Worm (Caenorhabditis elegans) whole organism, young adult: ENCODE results near the gene C16D9.6.

Experiments used
- F57A8.1 ChIP-seq: fragments of 200-800 bp; sonication (Bioruptor generic); optimal IDR thresholded peaks from 2 replicates; lab custom pipeline; 2018; ENCODE audit warnings: mild to moderate bottlenecking, missing genetic modification characterization, moderate library complexity, missing compliant biosample characterization
- ama-1 ChIP-seq, 3 experiments: fragments of 150-350 bp in 1 of 3; sonication (generic microtip) in 2 of 3; optimal IDR thresholded peaks; 2 replicates each; lab custom pipeline; 2014 to 2018; ENCODE audit warnings: missing biosample characterization in 2 of 3, missing genetic modification characterization in 2 of 3, missing genetic modification reagents in 2 of 3
- egl-18 ChIP-seq: fragments of 200-800 bp; sonication (Bioruptor generic); IDR thresholded peaks from 2 replicates; pipeline ENCODE4 v1.3.6; 2022; ENCODE audit warnings: missing genetic modification reagents, missing genetic modification characterization, missing compliant biosample characterization
- egl-44 ChIP-seq: fragments of 200-800 bp; sonication (Bioruptor generic); IDR thresholded peaks from 2 replicates; pipeline ENCODE4 v1.3.6; 2022; ENCODE audit warnings: missing genetic modification reagents, missing genetic modification characterization, missing compliant biosample characterization
- hmg-1.2 ChIP-seq: fragments of 200-800 bp; sonication (Bioruptor generic); IDR thresholded peaks from 2 replicates; pipeline ENCODE4 v1.3.6; 2022; ENCODE audit warnings: missing genetic modification reagents, missing genetic modification characterization, missing compliant biosample characterization
- pbrm-1 ChIP-seq: fragments of 200-800 bp; sonication (Bioruptor generic); IDR thresholded peaks from 2 replicates; pipeline ENCODE4 v1.3.6; 2022; ENCODE audit warnings: missing genetic modification reagents, missing genetic modification characterization, missing compliant biosample characterization
- sea-2 ChIP-seq: fragments of 200-800 bp; sonication (Bioruptor generic); IDR thresholded peaks from 2 replicates; pipeline ENCODE4 v1.3.6; 2022; ENCODE audit warnings: missing genetic modification characterization, missing compliant biosample characterization
- ztf-22 ChIP-seq: fragments of 200-800 bp; sonication (Bioruptor generic); optimal IDR thresholded peaks from 2 replicates; lab custom pipeline; 2018; ENCODE audit warnings: mild to moderate bottlenecking, missing genetic modification characterization, moderate library complexity, missing compliant biosample characterization
- ztf-3 ChIP-seq: fragments of 200-800 bp; sonication (Bioruptor generic); optimal IDR thresholded peaks from 2 replicates; lab custom pipeline; 2018; ENCODE audit warnings: mild to moderate bottlenecking, missing genetic modification characterization, missing compliant biosample characterization

DNA sequence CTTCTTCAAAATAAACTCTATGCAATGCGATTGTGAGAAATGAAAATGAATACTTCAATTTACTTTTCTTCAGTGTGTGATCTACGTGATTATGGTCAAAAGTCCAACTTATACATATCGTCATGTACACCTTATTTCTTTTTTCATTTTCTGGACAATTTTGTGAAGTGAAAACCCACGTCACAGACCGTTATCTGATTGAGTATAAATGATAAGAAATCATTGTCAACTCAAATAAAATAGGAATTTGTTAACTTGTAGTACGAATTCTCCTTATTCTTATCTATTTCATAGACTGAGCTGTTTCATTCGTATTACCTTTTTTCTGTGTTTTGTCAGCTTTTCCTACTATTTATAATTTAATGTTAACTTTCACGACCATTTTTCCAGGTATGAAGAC is 21.9 kb upstream of the C16D9.6 start, which contains the start of gene asp-5:
- TF ChIP-seq pbrm-1 (GFP tag; lab: Robert Waterston, UW) (no peak), egl-18 (GFP tag; lab: Robert Waterston, UW) (no peak), ztf-3 (GFP tag; lab: Kevin White, UChicago) (no peak), egl-44 (GFP tag; lab: Robert Waterston, UW) (no peak), ama-1 (optimal IDR thresholded peaks at IDR 0.05; lab: Kevin White, UChicago) (no peak), ama-1 (GFP tag; optimal IDR thresholded peaks at IDR 0.05; lab: Kevin White, UChicago) (no peak), F57A8.1 (GFP tag; lab: Kevin White, UChicago) (no peak), sea-2 (GFP tag; lab: Robert Waterston, UW) (no peak), ztf-22 (GFP tag; lab: Kevin White, UChicago) (no peak), hmg-1.2 (no peak)
